Worm (Caenorhabditis elegans): ENCODE results near the gene pdi-1.

DNA sequence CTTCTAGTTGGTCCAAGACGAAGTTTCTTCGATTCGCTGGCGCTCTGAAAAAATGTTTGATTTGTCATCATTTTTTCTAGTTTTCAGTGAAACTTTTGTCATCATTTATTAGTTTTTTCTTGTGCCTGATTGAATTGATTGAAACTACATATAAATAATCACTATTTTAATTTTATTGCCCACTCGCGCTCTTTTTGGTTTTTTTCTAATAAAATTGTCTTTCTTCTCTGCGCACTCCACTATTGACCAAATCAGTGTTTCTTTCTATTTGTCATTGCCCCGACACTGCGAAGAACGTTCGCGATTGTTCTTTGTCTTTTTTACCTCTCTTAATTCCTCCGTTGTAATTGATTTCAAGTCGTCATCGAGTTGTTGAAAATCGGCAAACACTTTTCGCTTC lies 51.0 kb downstream of the pdi-1 start:
- no peak for TF ChIP-seq elt-1 (tag; optimal IDR thresholded peaks at IDR 0.05)
- no peak for TF ChIP-seq F13H6.1 (tag; optimal IDR thresholded peaks at IDR 0.05)
- no peak for TF ChIP-seq unc-62 (GFP tag; optimal IDR thresholded peaks at IDR 0.05)
